Worm (Caenorhabditis elegans): ENCODE data around the gene syx-5.

Gene syx-5

ce11 chrV:11794172-11794571 is 29.5 kb downstream of the syx-5 start:
- TF ChIP-seq aly-1 (tag; optimal IDR thresholded peaks at IDR 0.05) (no peak), ama-1 (optimal IDR thresholded peaks at IDR 0.05) (no peak), F13C5.2 (tag; optimal IDR thresholded peaks at IDR 0.05) (no peak), pes-1 (GFP tag; IDR thresholded peaks at IDR 0.05) (no peak), tbx-37 (GFP tag; conservative IDR thresholded peaks at IDR 0.05) (no peak), B0310.2 (tag; optimal IDR thresholded peaks at IDR 0.05) (no peak), flt-1 (GFP tag; IDR thresholded peaks at IDR 0.05) (no peak), sea-1 (GFP tag; conservative IDR thresholded peaks at IDR 0.05) (no peak), hmg-4 (GFP tag; optimal IDR thresholded peaks at IDR 0.05) (no peak), hnd-1 (tag; optimal IDR thresholded peaks at IDR 0.05) (no peak), ets-7 (tag; optimal IDR thresholded peaks at IDR 0.05) (no peak), ceh-36 (tag; optimal IDR thresholded peaks at IDR 0.05) (no peak), tra-4 (tag; optimal IDR thresholded peaks at IDR 0.05) (no peak), scrt-1 (GFP tag; IDR thresholded peaks at IDR 0.05) (no peak), tbx-11 (GFP tag; IDR thresholded peaks at IDR 0.05) (no peak), ceh-13 (GFP tag; optimal IDR thresholded peaks at IDR 0.05) (no peak), hmbx-1 (tag; optimal IDR thresholded peaks at IDR 0.05) (no peak)

DNA sequence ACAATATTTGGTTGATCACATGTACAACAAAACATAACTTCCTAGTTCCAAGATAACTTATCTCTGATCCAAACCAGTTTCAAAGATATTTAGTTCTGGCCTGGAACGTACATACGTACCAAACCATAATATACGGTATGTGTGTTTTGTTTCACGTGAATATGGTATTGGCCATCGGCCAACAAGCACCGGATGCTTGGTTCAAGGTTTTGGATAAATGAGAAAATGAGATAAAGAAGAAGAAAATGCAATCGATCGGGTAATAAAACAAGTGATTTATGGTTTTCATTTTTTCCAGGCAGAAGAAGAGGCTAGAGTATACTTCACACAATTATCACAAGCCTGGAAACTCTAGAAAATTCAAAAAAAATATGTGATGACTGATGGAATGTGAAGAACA is 30.6 kb downstream of the syx-5 start:
- TF ChIP-seq B0310.2 (tag; optimal IDR thresholded peaks at IDR 0.05): no peak
- no peak for TF ChIP-seq pes-1 (GFP tag; IDR thresholded peaks at IDR 0.05)
- TF ChIP-seq tbx-11 (GFP tag; IDR thresholded peaks at IDR 0.05): no peak
- no peak for TF ChIP-seq F13C5.2 (tag; optimal IDR thresholded peaks at IDR 0.05)
- no peak for TF ChIP-seq tra-4 (tag; optimal IDR thresholded peaks at IDR 0.05)

- TF ChIP-seq ama-1 (optimal IDR thresholded peaks at IDR 0.05): no peak
- no peak for TF ChIP-seq F13C5.2 (tag; optimal IDR thresholded peaks at IDR 0.05)
- TF ChIP-seq tra-4 (tag; optimal IDR thresholded peaks at IDR 0.05): no peak
- no peak for TF ChIP-seq ceh-36 (tag; optimal IDR thresholded peaks at IDR 0.05)
- TF ChIP-seq hnd-1 (tag; optimal IDR thresholded peaks at IDR 0.05): no peak
- TF ChIP-seq ets-7 (tag; optimal IDR thresholded peaks at IDR 0.05): no peak
- no peak for TF ChIP-seq scrt-1 (GFP tag; IDR thresholded peaks at IDR 0.05)
- no peak for TF ChIP-seq flt-1 (GFP tag; IDR thresholded peaks at IDR 0.05)
- no peak for TF ChIP-seq hmg-4 (GFP tag; optimal IDR thresholded peaks at IDR 0.05)
- no peak for TF ChIP-seq pes-1 (GFP tag; IDR thresholded peaks at IDR 0.05)
- TF ChIP-seq tbx-11 (GFP tag; IDR thresholded peaks at IDR 0.05): no peak
- no peak for TF ChIP-seq B0310.2 (tag; optimal IDR thresholded peaks at IDR 0.05)
- no peak for TF ChIP-seq hmbx-1 (tag; optimal IDR thresholded peaks at IDR 0.05)
- no peak for TF ChIP-seq tbx-37 (GFP tag; conservative IDR thresholded peaks at IDR 0.05)
- TF ChIP-seq ceh-13 (GFP tag; optimal IDR thresholded peaks at IDR 0.05): no peak
- no peak for TF ChIP-seq aly-1 (tag; optimal IDR thresholded peaks at IDR 0.05)
- no peak for TF ChIP-seq sea-1 (GFP tag; conservative IDR thresholded peaks at IDR 0.05)
These were observed 31.6 kb downstream of the syx-5 start for ce11 chrV:11796343-11796742.

- TF ChIP-seq hnd-1 (tag; optimal IDR thresholded peaks at IDR 0.05) (no peak), hmbx-1 (tag; optimal IDR thresholded peaks at IDR 0.05) (no peak), ceh-13 (GFP tag; optimal IDR thresholded peaks at IDR 0.05) (no peak), tbx-37 (GFP tag; conservative IDR thresholded peaks at IDR 0.05) (no peak), ceh-36 (tag; optimal IDR thresholded peaks at IDR 0.05) (no peak), tra-4 (tag; optimal IDR thresholded peaks at IDR 0.05) (no peak), hmg-4 (GFP tag; optimal IDR thresholded peaks at IDR 0.05) (no peak), aly-1 (tag; optimal IDR thresholded peaks at IDR 0.05) (no peak), ets-7 (tag; optimal IDR thresholded peaks at IDR 0.05) (no peak), pes-1 (GFP tag; IDR thresholded peaks at IDR 0.05) (no peak), B0310.2 (tag; optimal IDR thresholded peaks at IDR 0.05) (no peak), tbx-11 (GFP tag; IDR thresholded peaks at IDR 0.05) (no peak), F13C5.2 (tag; optimal IDR thresholded peaks at IDR 0.05) (no peak), flt-1 (GFP tag; IDR thresholded peaks at IDR 0.05) (no peak), scrt-1 (GFP tag; IDR thresholded peaks at IDR 0.05) (no peak), sea-1 (GFP tag; conservative IDR thresholded peaks at IDR 0.05) (no peak)
These were observed 32.7 kb downstream of the syx-5 start for ce11 chrV:11797272-11797855.

DNA sequence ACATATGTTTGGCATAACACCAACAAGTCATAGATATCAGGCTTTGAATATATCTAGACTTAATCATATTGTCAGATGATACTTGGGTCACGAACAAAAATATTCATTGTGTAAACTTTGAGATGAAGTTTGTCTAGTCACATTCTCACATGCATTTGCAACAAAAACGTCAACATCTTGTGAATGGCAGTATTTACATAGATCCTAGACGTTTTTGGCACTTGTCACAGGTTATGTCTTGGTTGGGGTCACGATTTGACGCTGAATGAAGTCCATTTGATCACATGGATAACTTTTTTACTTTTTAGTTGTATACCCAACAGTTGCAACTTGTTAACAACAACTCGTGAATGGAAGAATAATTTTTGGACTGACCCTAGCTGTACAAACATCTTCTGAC is 33.6 kb downstream of the syx-5 start:
- TF ChIP-seq tbx-37 (GFP tag; conservative IDR thresholded peaks at IDR 0.05): no peak
- no peak for TF ChIP-seq tbx-11 (GFP tag; IDR thresholded peaks at IDR 0.05)
- no peak for TF ChIP-seq B0310.2 (tag; optimal IDR thresholded peaks at IDR 0.05)

ce11 chrV:11799252-11799822 is 34.6 kb downstream of the syx-5 start:
- TF ChIP-seq pes-1 (GFP tag; IDR thresholded peaks at IDR 0.05): no peak
- TF ChIP-seq sea-1 (GFP tag; conservative IDR thresholded peaks at IDR 0.05): no peak
- no peak for TF ChIP-seq ets-7 (tag; optimal IDR thresholded peaks at IDR 0.05)

DNA sequence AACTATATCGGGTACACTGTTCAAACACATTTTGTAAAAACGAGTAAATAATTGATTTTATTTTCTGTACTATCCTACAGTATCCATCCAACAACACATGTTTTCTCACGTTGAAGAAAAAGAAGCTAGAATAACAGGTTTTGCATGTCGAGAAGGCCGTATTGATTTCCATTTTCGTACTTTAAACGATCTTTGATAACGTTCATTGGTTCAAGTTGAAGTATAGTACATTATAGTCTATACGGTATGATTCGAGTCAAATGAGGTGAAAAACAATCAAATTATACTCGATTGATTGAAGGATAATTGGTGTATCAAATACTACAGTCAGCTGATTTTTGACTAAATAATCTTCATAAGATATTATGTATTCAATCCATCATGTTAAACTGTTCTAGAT is 35.8 kb downstream of the syx-5 start:
- TF ChIP-seq tra-4 (tag; optimal IDR thresholded peaks at IDR 0.05) (no peak), F13C5.2 (tag; optimal IDR thresholded peaks at IDR 0.05) (no peak), pes-1 (GFP tag; IDR thresholded peaks at IDR 0.05) (no peak), hmbx-1 (tag; optimal IDR thresholded peaks at IDR 0.05) (no peak), flt-1 (GFP tag; IDR thresholded peaks at IDR 0.05) (no peak), ceh-36 (tag; optimal IDR thresholded peaks at IDR 0.05) (no peak), ets-7 (tag; optimal IDR thresholded peaks at IDR 0.05) (no peak), B0310.2 (tag; optimal IDR thresholded peaks at IDR 0.05) (no peak)

All from whole organism, early embryonic.